Worm (Caenorhabditis elegans) whole organism, late embryonic: ENCODE measurements around the gene D2007.2.

ENCODE experiments used
- C08G9.2 ChIP-seq: sonication (generic microtip); optimal IDR thresholded peaks from 2 replicates; lab custom pipeline; 2016; ENCODE audit warnings: mild to moderate bottlenecking, missing genetic modification characterization, moderate library complexity, missing compliant biosample characterization
- F13H6.1 ChIP-seq: sonication (generic microtip); optimal IDR thresholded peaks from 2 replicates; lab custom pipeline; 2016; ENCODE audit warnings: missing genetic modification characterization, missing compliant biosample characterization
- K09A11.1 ChIP-seq: sonication (generic microtip); optimal IDR thresholded peaks from 2 replicates; lab custom pipeline; 2017; ENCODE audit warnings: antibody characterized with exemption, mild to moderate bottlenecking, missing genetic modification characterization, missing compliant biosample characterization; ENCODE audit not compliant: insufficient read depth
- Y22D7AL.16 ChIP-seq: sonication (generic microtip); optimal IDR thresholded peaks from 2 replicates; lab custom pipeline; 2016; ENCODE audit warnings: missing genetic modification characterization, missing compliant biosample characterization
- ceh-14 ChIP-seq: sonication (generic microtip); optimal IDR thresholded peaks from 2 replicates; lab custom pipeline; 2016; ENCODE audit warnings: missing genotype, missing genetic modification characterization, missing compliant biosample characterization
- ceh-18 ChIP-seq: sonication (generic microtip); optimal IDR thresholded peaks from 2 replicates; lab custom pipeline; 2016; ENCODE audit warnings: missing genetic modification characterization, missing compliant biosample characterization
- ceh-19 ChIP-seq: fragments of 200-800 bp; sonication (Bioruptor generic); optimal IDR thresholded peaks from 2 replicates; lab custom pipeline; 2018; ENCODE audit warnings: mild to moderate bottlenecking, missing genetic modification characterization, missing compliant biosample characterization
- ceh-2 ChIP-seq: sonication (generic microtip); optimal IDR thresholded peaks from 2 replicates; lab custom pipeline; 2016; ENCODE audit warnings: missing genotype, missing genetic modification characterization, missing compliant biosample characterization
- ceh-22 ChIP-seq: sonication (generic microtip); optimal IDR thresholded peaks from 2 replicates; lab custom pipeline; 2017; ENCODE audit warnings: missing biosample characterization, missing genetic modification characterization
- ceh-24 ChIP-seq: sonication (generic microtip); optimal IDR thresholded peaks from 2 replicates; lab custom pipeline; 2016; ENCODE audit warnings: mild to moderate bottlenecking, missing genetic modification characterization, missing compliant biosample characterization
- ceh-31 ChIP-seq: sonication (generic microtip); optimal IDR thresholded peaks from 2 replicates; lab custom pipeline; 2016; ENCODE audit warnings: missing genetic modification characterization, missing compliant biosample characterization
- ceh-34 ChIP-seq: sonication (generic microtip); optimal IDR thresholded peaks from 2 replicates; lab custom pipeline; 2016; ENCODE audit warnings: mild to moderate bottlenecking, missing genetic modification characterization, missing compliant biosample characterization
- ceh-48 ChIP-seq: sonication (generic microtip); optimal IDR thresholded peaks from 2 replicates; lab custom pipeline; 2016; ENCODE audit warnings: missing genetic modification characterization, inconsistent platforms, missing compliant biosample characterization
- che-1 ChIP-seq: sonication (generic microtip); optimal IDR thresholded peaks from 2 replicates; lab custom pipeline; 2016; ENCODE audit warnings: mild to moderate bottlenecking, missing genetic modification characterization, missing compliant biosample characterization
- dve-1 ChIP-seq: sonication (generic microtip); optimal IDR thresholded peaks from 2 replicates; lab custom pipeline; 2017; ENCODE audit warnings: antibody characterized with exemption, mild to moderate bottlenecking, missing genetic modification characterization, missing compliant biosample characterization
- elt-4 ChIP-seq: sonication (generic microtip); optimal IDR thresholded peaks from 2 replicates; lab custom pipeline; 2016; ENCODE audit warnings: missing genetic modification characterization, missing compliant biosample characterization
- ets-4 ChIP-seq: sonication (generic microtip); optimal IDR thresholded peaks from 2 replicates; lab custom pipeline; 2016; ENCODE audit warnings: missing genetic modification characterization, missing compliant biosample characterization
- fax-1 ChIP-seq: sonication (generic microtip); optimal IDR thresholded peaks from 2 replicates; lab custom pipeline; 2016; ENCODE audit warnings: missing genotype, missing genetic modification characterization, missing compliant biosample characterization
- fkh-10 ChIP-seq: fragments of 150-350 bp; optimal IDR thresholded peaks from 2 replicates; lab custom pipeline; 2014; ENCODE audit warnings: missing biosample characterization, missing genetic modification reagents, missing genetic modification characterization
- fkh-6 ChIP-seq: sonication (generic microtip); optimal IDR thresholded peaks from 2 replicates; lab custom pipeline; 2016; ENCODE audit warnings: missing genetic modification characterization, missing compliant biosample characterization
- gmeb-2 ChIP-seq: sonication (generic microtip); optimal IDR thresholded peaks from 2 replicates; lab custom pipeline; 2016; ENCODE audit warnings: missing genetic modification characterization, inconsistent platforms, missing compliant biosample characterization
- hlh-13 ChIP-seq: fragments of 200-800 bp; sonication (Bioruptor generic); optimal IDR thresholded peaks from 2 replicates; lab custom pipeline; 2018; ENCODE audit warnings: mild to moderate bottlenecking, missing genetic modification characterization, missing compliant biosample characterization
- hlh-30 ChIP-seq: sonication (generic microtip); optimal IDR thresholded peaks from 2 replicates; lab custom pipeline; 2017; ENCODE audit warnings: antibody characterized with exemption, missing genetic modification characterization, missing compliant biosample characterization; ENCODE audit not compliant: insufficient read depth
- hlh-6 ChIP-seq: sonication (generic microtip); optimal IDR thresholded peaks from 2 replicates; lab custom pipeline; 2016; ENCODE audit warnings: missing genotype, missing genetic modification characterization, missing compliant biosample characterization
- hlh-8 ChIP-seq: sonication (generic microtip); optimal IDR thresholded peaks from 2 replicates; lab custom pipeline; 2016; ENCODE audit warnings: missing genotype, missing genetic modification characterization, missing compliant biosample characterization
- madf-2 ChIP-seq: sonication (generic microtip); optimal IDR thresholded peaks from 2 replicates; lab custom pipeline; 2017; ENCODE audit warnings: missing genetic modification characterization, missing compliant biosample characterization
- nfya-1 ChIP-seq: sonication (generic microtip); optimal IDR thresholded peaks from 2 replicates; lab custom pipeline; 2017; ENCODE audit warnings: missing genetic modification characterization, mild to moderate bottlenecking, missing compliant biosample characterization, antibody characterized with exemption, moderate library complexity
- nhr-11 ChIP-seq: fragments of 150-350 bp; optimal IDR thresholded peaks from 2 replicates; lab custom pipeline; 2014; ENCODE audit warnings: missing biosample characterization, missing genetic modification characterization
- npax-4 ChIP-seq: sonication (generic microtip); optimal IDR thresholded peaks from 2 replicates; lab custom pipeline; 2016; ENCODE audit warnings: missing genetic modification characterization, missing compliant biosample characterization
- pha-2 ChIP-seq: sonication (generic microtip); optimal IDR thresholded peaks from 2 replicates; lab custom pipeline; 2017; ENCODE audit warnings: mild to moderate bottlenecking, missing genetic modification characterization, missing compliant biosample characterization
- pros-1 ChIP-seq: fragments of 150-350 bp; optimal IDR thresholded peaks from 2 replicates; lab custom pipeline; 2014; ENCODE audit warnings: missing biosample characterization, missing genetic modification reagents, missing genetic modification characterization
- ref-2 ChIP-seq: sonication (generic microtip); optimal IDR thresholded peaks from 2 replicates; lab custom pipeline; 2016; ENCODE audit warnings: missing genetic modification characterization, missing compliant biosample characterization
- rnt-1 ChIP-seq: sonication (generic microtip); optimal IDR thresholded peaks from 2 replicates; lab custom pipeline; 2016; ENCODE audit warnings: missing genetic modification characterization, missing compliant biosample characterization
- sdc-2 ChIP-seq: sonication (generic microtip); optimal IDR thresholded peaks from 2 replicates; lab custom pipeline; 2016; ENCODE audit warnings: missing genotype, missing genetic modification characterization, missing compliant biosample characterization
- syd-9 ChIP-seq: sonication (generic microtip); optimal IDR thresholded peaks from 2 replicates; lab custom pipeline; 2016; ENCODE audit warnings: mild to moderate bottlenecking, missing genetic modification characterization, moderate library complexity, missing compliant biosample characterization
- tbx-2 ChIP-seq: sonication (generic microtip); optimal IDR thresholded peaks from 2 replicates; lab custom pipeline; 2016; ENCODE audit warnings: missing genetic modification characterization, missing compliant biosample characterization
- unc-3 ChIP-seq, 2 experiments: fragments of 200-800 bp in 1 of 2; sonication (Bioruptor generic) in 1 of 2; sonication (generic microtip) in 1 of 2; conservative IDR thresholded peaks in 1 of 2; optimal IDR thresholded peaks in 1 of 2; 2 replicates each; pipeline versions ENCODE4 v1.3.6 to Lab custom; 2016 to 2022; ENCODE audit warnings: missing compliant biosample characterization in 2 of 2, missing genetic modification characterization in 2 of 2, missing genetic modification reagents in 1 of 2
- unc-42 ChIP-seq: sonication (generic microtip); optimal IDR thresholded peaks from 2 replicates; lab custom pipeline; 2016; ENCODE audit warnings: missing genotype, missing genetic modification characterization, missing compliant biosample characterization
- unc-55 ChIP-seq: sonication (generic microtip); optimal IDR thresholded peaks from 2 replicates; lab custom pipeline; 2017; ENCODE audit warnings: missing biosample characterization, missing genetic modification reagents, missing genetic modification characterization
- unc-86 ChIP-seq: sonication (generic microtip); optimal IDR thresholded peaks from 2 replicates; lab custom pipeline; 2016; ENCODE audit warnings: missing genetic modification characterization, missing compliant biosample characterization

Gene D2007.2

ce11 chrIII:8163283-8163682 is 14.5 kb downstream of the D2007.2 start, which contains the start of gene bath-42:
TSS of gene bath-42 (minus strand) at chrIII:8163383.
- TF ChIP-seq elt-4 (tag; lab: Kevin White, UChicago) = no peak
- TF ChIP-seq fkh-6 (tag; lab: Kevin White, UChicago) = no peak
- TF ChIP-seq hlh-8 (tag; lab: Kevin White, UChicago) = no peak
- TF ChIP-seq ceh-24 (tag; lab: Kevin White, UChicago) = no peak
- TF ChIP-seq hlh-13 (GFP tag; lab: Kevin White, UChicago) = no peak
- TF ChIP-seq fkh-10 (GFP tag; lab: Kevin White, UChicago) = no peak
- no peak for TF ChIP-seq gmeb-2
- TF ChIP-seq che-1 (tag; lab: Kevin White, UChicago) = no peak

ce11 chrIII:8163788-8164423 is 15.1 kb downstream of the D2007.2 start, which contains the start of gene prp-8:
TSS of gene prp-8 (plus strand) at chrIII:8164373.
- TF ChIP-seq ceh-34 (tag; lab: Kevin White, UChicago) (peak; percentile 85), ceh-14 (tag; lab: Kevin White, UChicago) (no peak), ceh-19 (peak; percentile 18), syd-9 (tag; lab: Kevin White, UChicago) (peak; percentile 16), fax-1 (tag; lab: Kevin White, UChicago) (no peak), K09A11.1 (tag; lab: Kevin White, UChicago) (no peak), ets-4 (tag; lab: Kevin White, UChicago) (peak; percentile 11), Y22D7AL.16 (tag; lab: Kevin White, UChicago) (peak; percentile 2), fkh-6 (tag; lab: Kevin White, UChicago) (no peak), unc-55 (peak; percentile 68), F13H6.1 (tag; lab: Kevin White, UChicago) (peak; percentile 9), hlh-8 (tag; lab: Kevin White, UChicago) (no peak), nhr-11 (tag; lab: Kevin White, UChicago) (no peak), nfya-1 (tag; lab: Kevin White, UChicago) (peak; percentile 93), ceh-2 (tag; lab: Kevin White, UChicago) (peak; percentile 6), ceh-22 (tag; lab: Kevin White, UChicago) (no peak), fkh-10 (GFP tag; lab: Kevin White, UChicago) (no peak), unc-42 (tag; lab: Kevin White, UChicago) (peak; percentile 78), ceh-31 (tag; lab: Kevin White, UChicago) (peak; percentile 80), che-1 (tag; lab: Kevin White, UChicago) (no peak), sdc-2 (tag; lab: Kevin White, UChicago) (peak; percentile 13), hlh-30 (tag; lab: Kevin White, UChicago) (peak; percentile 77), madf-2 (peak; percentile 46), rnt-1 (peak; percentile 19), pha-2 (tag; lab: Kevin White, UChicago) (peak; percentile 9), npax-4 (tag; lab: Kevin White, UChicago) (no peak), ceh-48 (tag; lab: Kevin White, UChicago) (peak; percentile 83), gmeb-2 (no peak), ref-2 (tag; lab: Kevin White, UChicago) (peak; percentile 65), hlh-6 (tag; lab: Kevin White, UChicago) (no peak), unc-3 (GFP tag; conservative IDR thresholded peaks at IDR 0.05; lab: Robert Waterston, UW) (no peak), unc-3 (tag; optimal IDR thresholded peaks at IDR 0.05; lab: Kevin White, UChicago) (no peak), C08G9.2 (tag; lab: Kevin White, UChicago) (peak; percentile 4), dve-1 (tag; lab: Kevin White, UChicago) (peak; percentile 65), tbx-2 (tag; lab: Kevin White, UChicago) (peak; percentile 71), unc-86 (tag; lab: Kevin White, UChicago) (no peak), hlh-13 (GFP tag; lab: Kevin White, UChicago) (no peak), ceh-18 (tag; lab: Kevin White, UChicago) (peak; percentile 84), pros-1 (tag; lab: Kevin White, UChicago) (peak; percentile 64)
- TF ChIP-seq, all 69 proteins: peak for 23
